Fruit fly (Drosophila melanogaster): ENCODE results near the gene CG4116.

DNA sequence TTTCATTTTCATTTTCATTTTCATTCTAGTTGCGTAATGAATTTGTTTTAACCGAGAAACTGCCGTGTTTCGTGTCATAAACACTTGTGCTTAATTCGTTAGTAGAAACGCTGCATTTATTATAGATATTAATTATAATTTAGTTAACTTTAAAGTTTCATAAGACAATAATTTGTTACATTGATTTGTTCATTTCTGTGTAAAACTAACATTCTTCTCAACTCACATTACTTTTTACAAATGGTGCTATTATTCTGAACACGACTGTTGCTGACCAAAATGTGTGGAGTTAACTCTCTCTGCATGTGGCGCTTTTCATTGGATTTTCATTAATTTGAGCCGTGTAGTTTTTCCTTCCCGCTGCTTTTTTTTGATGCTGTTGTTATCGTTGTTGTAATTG lies 15.9 kb upstream of the CG4116 start:
- TF ChIP-seq CG12155 (GFP tag; optimal IDR thresholded peaks at IDR 0.05), result no peak
- no peak for TF ChIP-seq sisA (GFP tag; IDR thresholded peaks at IDR 0.05)
- no peak for TF ChIP-seq fru (optimal IDR thresholded peaks at IDR 0.05)
- no peak for TF ChIP-seq bigmax (GFP tag; optimal IDR thresholded peaks at IDR 0.05)
- no peak for TF ChIP-seq ewg (GFP tag; optimal IDR thresholded peaks at IDR 0.05)
- TF ChIP-seq jigr1 (GFP tag; IDR thresholded peaks at IDR 0.05), result no peak
- TF ChIP-seq Hmx (GFP tag; optimal IDR thresholded peaks at IDR 0.05), result no peak
- no peak for TF ChIP-seq pan (optimal IDR thresholded peaks at IDR 0.05)
- no peak for TF ChIP-seq pan (GFP tag; optimal IDR thresholded peaks at IDR 0.05 in 1 of 2, IDR thresholded peaks at IDR 0.05 in 1 of 2)
